Worm (Caenorhabditis elegans) whole organism, L1 larva: ENCODE data around the gene gtf-2H4.
A peak's percentile ranks its signal among the peaks of the same experiment; 100 is the strongest.

Experiments
- C16A3.4 ChIP-seq: fragments of 150-350 bp; optimal IDR thresholded peaks from 2 replicates; lab custom pipeline; 2014; ENCODE audit warnings: missing biosample characterization, missing genetic modification characterization
- F16B12.6 ChIP-seq: fragments of 150-350 bp; optimal IDR thresholded peaks from 2 replicates; lab custom pipeline; 2014; ENCODE audit warnings: missing biosample characterization, missing genetic modification characterization
- Y116A8C.19 ChIP-seq: sonication (generic microtip); optimal IDR thresholded peaks from 2 replicates; lab custom pipeline; 2016; ENCODE audit warnings: missing compliant biosample characterization, missing genetic modification characterization, borderline replicate concordance
- aly-2 ChIP-seq: fragments of 150-350 bp; optimal IDR thresholded peaks from 2 replicates; lab custom pipeline; 2014; ENCODE audit warnings: missing biosample characterization, missing genetic modification characterization
- ama-1 ChIP-seq: fragments of 150-350 bp; optimal IDR thresholded peaks from 2 replicates; lab custom pipeline; 2014
- ceh-63 ChIP-seq: fragments of 200-800 bp; sonication (Bioruptor generic); optimal IDR thresholded peaks from 2 replicates; lab custom pipeline; 2018; ENCODE audit warnings: mild to moderate bottlenecking, missing genetic modification characterization, missing compliant biosample characterization
- ceh-8 ChIP-seq: fragments of 200-800 bp; sonication (Bioruptor generic); optimal IDR thresholded peaks from 2 replicates; lab custom pipeline; 2018; ENCODE audit warnings: mild to moderate bottlenecking, missing genetic modification characterization, moderate library complexity, missing compliant biosample characterization
- ceh-88 ChIP-seq: fragments of 200-800 bp; sonication (Bioruptor generic); IDR thresholded peaks from 2 replicates; pipeline ENCODE4 v1.3.6; 2022; ENCODE audit warnings: missing genetic modification characterization, missing compliant biosample characterization
- ces-1 ChIP-seq: fragments of 150-350 bp; optimal IDR thresholded peaks from 2 replicates; lab custom pipeline; 2014; ENCODE audit warnings: missing biosample characterization, missing genetic modification reagents, missing genetic modification characterization
- dpl-1 ChIP-seq, 3 experiments: fragments of 150-350 bp in 2 of 3; sonication (generic microtip) in 1 of 3; optimal IDR thresholded peaks; 2 replicates each; lab custom pipeline; 2014 to 2017; ENCODE audit warnings: missing biosample characterization in 3 of 3, missing genetic modification characterization in 3 of 3, missing genetic modification reagents in 3 of 3
- dsc-1 ChIP-seq: sonication (generic microtip); optimal IDR thresholded peaks from 2 replicates; lab custom pipeline; 2016; ENCODE audit warnings: mild to moderate bottlenecking, missing genetic modification characterization, missing compliant biosample characterization
- efl-3 ChIP-seq: fragments of 200-800 bp; sonication (Bioruptor generic); optimal IDR thresholded peaks from 2 replicates; lab custom pipeline; 2018; ENCODE audit warnings: mild to moderate bottlenecking, missing genetic modification characterization, missing compliant biosample characterization
- ets-5 ChIP-seq: fragments of 200-800 bp; sonication (Bioruptor generic); IDR thresholded peaks from 2 replicates; pipeline ENCODE4 v1.3.6; 2022; ENCODE audit warnings: missing genetic modification characterization, missing compliant biosample characterization
- fkh-8 ChIP-seq: sonication (generic microtip); optimal IDR thresholded peaks from 2 replicates; lab custom pipeline; 2016; ENCODE audit warnings: mild to moderate bottlenecking, missing genetic modification characterization, missing compliant biosample characterization
- grh-1 ChIP-seq: fragments of 200-800 bp; sonication (Bioruptor generic); IDR thresholded peaks from 2 replicates; pipeline ENCODE4 v1.3.6; 2022; ENCODE audit warnings: missing genetic modification reagents, missing genetic modification characterization, missing compliant biosample characterization
- hlh-4 ChIP-seq: sonication (generic microtip); optimal IDR thresholded peaks from 2 replicates; lab custom pipeline; 2016; ENCODE audit warnings: mild to moderate bottlenecking, missing genetic modification characterization, missing compliant biosample characterization
- hpl-2 ChIP-seq: fragments of 150-350 bp; optimal IDR thresholded peaks from 2 replicates; lab custom pipeline; 2014; ENCODE audit warnings: missing biosample characterization, missing genetic modification reagents, missing genetic modification characterization
- isw-1 ChIP-seq: fragments of 200-800 bp; sonication (Bioruptor generic); IDR thresholded peaks from 2 replicates; pipeline ENCODE4 v1.3.6; 2022; ENCODE audit warnings: missing genetic modification characterization, missing compliant biosample characterization
- lin-13 ChIP-seq: fragments of 150-350 bp; optimal IDR thresholded peaks from 2 replicates; lab custom pipeline; 2014; ENCODE audit warnings: missing biosample characterization, missing genetic modification reagents, missing genetic modification characterization
- lin-15B ChIP-seq: fragments of 150-350 bp; sonication (generic microtip); optimal IDR thresholded peaks from 3 replicates; lab custom pipeline; 2014; ENCODE audit warnings: missing biosample characterization, missing genetic modification characterization
- lin-39 ChIP-seq: fragments of 150-350 bp; optimal IDR thresholded peaks from 2 replicates; lab custom pipeline; 2014; ENCODE audit warnings: missing biosample characterization, missing genetic modification reagents, missing genetic modification characterization
- lir-3 ChIP-seq: sonication (generic microtip); optimal IDR thresholded peaks from 2 replicates; lab custom pipeline; 2016; ENCODE audit warnings: mild to moderate bottlenecking, missing genetic modification characterization, moderate library complexity, missing compliant biosample characterization; ENCODE audit not compliant: poor library complexity
- mef-2 ChIP-seq: fragments of 150-350 bp; optimal IDR thresholded peaks from 2 replicates; lab custom pipeline; 2014; ENCODE audit warnings: missing biosample characterization, missing genetic modification characterization
- nhr-12 ChIP-seq: sonication (generic microtip); optimal IDR thresholded peaks from 2 replicates; lab custom pipeline; 2017; ENCODE audit warnings: missing biosample characterization, missing genetic modification characterization
- nhr-28 ChIP-seq: fragments of 150-350 bp; optimal IDR thresholded peaks from 2 replicates; lab custom pipeline; 2014; ENCODE audit warnings: missing biosample characterization, missing genetic modification characterization
- nhr-76 ChIP-seq: sonication (generic microtip); optimal IDR thresholded peaks from 2 replicates; lab custom pipeline; 2017; ENCODE audit warnings: missing biosample characterization, missing genetic modification characterization
- nhr-84 ChIP-seq: sonication (generic microtip); optimal IDR thresholded peaks from 2 replicates; lab custom pipeline; 2017; ENCODE audit warnings: missing biosample characterization, missing genetic modification characterization
- nhr-85 ChIP-seq: sonication (generic microtip); peaks from one replicate; lab custom pipeline; 2016; ENCODE audit warnings: missing genetic modification characterization, inconsistent platforms, missing compliant biosample characterization
- nhr-90 ChIP-seq: sonication (generic microtip); optimal IDR thresholded peaks from 2 replicates; lab custom pipeline; 2016; ENCODE audit warnings: mild to moderate bottlenecking, missing genetic modification characterization, missing compliant biosample characterization; ENCODE audit not compliant: poor library complexity
- pag-3 ChIP-seq: sonication (generic microtip); optimal IDR thresholded peaks from 2 replicates; lab custom pipeline; 2017; ENCODE audit warnings: missing genetic modification characterization, mild to moderate bottlenecking, missing compliant biosample characterization, antibody characterized with exemption, borderline replicate concordance; ENCODE audit not compliant: insufficient read depth
- pqm-1 ChIP-seq: sonication (generic microtip); optimal IDR thresholded peaks from 3 replicates; lab custom pipeline; 2017; ENCODE audit warnings: missing biosample characterization, missing genetic modification characterization
- skn-1 ChIP-seq: fragments of 150-350 bp; optimal IDR thresholded peaks from 2 replicates; lab custom pipeline; 2014; ENCODE audit warnings: missing biosample characterization, missing genetic modification characterization
- snpc-4 ChIP-seq: fragments of 150-350 bp; optimal IDR thresholded peaks from 2 replicates; lab custom pipeline; 2014; ENCODE audit warnings: missing biosample characterization, missing genetic modification characterization
- snu-23 ChIP-seq: sonication (generic microtip); optimal IDR thresholded peaks from 2 replicates; lab custom pipeline; 2016; ENCODE audit warnings: missing genetic modification characterization, missing compliant biosample characterization
- sup-37 ChIP-seq: fragments of 200-800 bp; sonication (Bioruptor generic); optimal IDR thresholded peaks from 2 replicates; lab custom pipeline; 2018; ENCODE audit warnings: mild to moderate bottlenecking, missing genetic modification characterization, missing compliant biosample characterization
- swsn-7 ChIP-seq: sonication (generic microtip); optimal IDR thresholded peaks from 2 replicates; lab custom pipeline; 2016; ENCODE audit warnings: missing genetic modification characterization, missing compliant biosample characterization
- tlp-1 ChIP-seq: fragments of 150-350 bp; optimal IDR thresholded peaks from 2 replicates; lab custom pipeline; 2014; ENCODE audit warnings: missing biosample characterization, missing genetic modification characterization
- vab-15 ChIP-seq: sonication (generic microtip); optimal IDR thresholded peaks from 2 replicates; lab custom pipeline; 2017; ENCODE audit warnings: missing genotype, mild to moderate bottlenecking, missing genetic modification characterization, missing compliant biosample characterization
- xbp-1 ChIP-seq: sonication (generic microtip); optimal IDR thresholded peaks from 2 replicates; lab custom pipeline; 2016; ENCODE audit warnings: missing genetic modification characterization, missing compliant biosample characterization
- ztf-4 ChIP-seq: fragments of 150-350 bp; optimal IDR thresholded peaks from 2 replicates; lab custom pipeline; 2014; ENCODE audit warnings: missing biosample characterization, missing genetic modification characterization

Gene gtf-2H4

DNA sequence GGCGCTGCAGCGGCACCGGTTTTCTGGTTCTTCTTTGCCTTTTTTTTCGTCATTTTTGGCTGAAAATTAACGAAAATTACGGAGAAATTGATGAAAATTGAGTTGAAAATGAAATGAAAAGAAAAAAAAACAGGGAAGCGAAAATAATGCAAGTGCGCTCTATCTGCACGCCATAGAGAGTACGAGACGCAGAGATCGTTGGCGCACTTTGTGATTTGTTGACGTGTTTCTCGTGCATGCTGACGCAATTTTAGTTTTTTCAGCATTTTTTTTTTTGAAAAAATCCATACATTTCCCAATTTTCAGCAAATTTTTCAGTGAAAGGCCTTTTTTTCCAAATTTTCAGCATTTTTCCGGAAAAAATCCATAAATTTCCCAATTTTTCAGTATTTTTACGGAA is 18.4 kb upstream of the gtf-2H4 start, which contains the start of gene ntl-11 (continued):
- TF ChIP-seq snpc-4 (peak; percentile 91), nhr-28 (tag; lab: Kevin White, UChicago) (no peak)

ce11 chrIV:15444481-15444880 is 8.5 kb downstream of the gtf-2H4 start, which contains the start of gene Y73F8A.23:
TSS of gene Y73F8A.23 (minus strand) at chrIV:15444581.
- TF ChIP-seq lir-3 (tag; lab: Kevin White, UChicago) (no peak), fkh-8 (no peak), nhr-76 (tag; lab: Kevin White, UChicago) (no peak), vab-15 (no peak), ceh-63 (GFP tag; lab: Kevin White, UChicago) (no peak)
- TF ChIP-seq, all 84 proteins: peak for 0

ce11 chrIV:15441308-15441707 is 11.7 kb downstream of the gtf-2H4 start, which contains the start of gene Y73F8A.22:
TSS of gene Y73F8A.22 (minus strand) at chrIV:15441408.
- TF ChIP-seq skn-1 (tag; lab: Kevin White, UChicago), result no peak
- no peak for TF ChIP-seq C16A3.4 (tag; lab: Kevin White, UChicago)
- TF ChIP-seq efl-3 (GFP tag; lab: Kevin White, UChicago), result no peak
- TF ChIP-seq grh-1 (GFP tag; lab: Robert Waterston, UW), result no peak
- TF ChIP-seq swsn-7, result no peak
- TF ChIP-seq mef-2 (tag; lab: Kevin White, UChicago), result no peak
- no peak for TF ChIP-seq nhr-76 (tag; lab: Kevin White, UChicago)

DNA sequence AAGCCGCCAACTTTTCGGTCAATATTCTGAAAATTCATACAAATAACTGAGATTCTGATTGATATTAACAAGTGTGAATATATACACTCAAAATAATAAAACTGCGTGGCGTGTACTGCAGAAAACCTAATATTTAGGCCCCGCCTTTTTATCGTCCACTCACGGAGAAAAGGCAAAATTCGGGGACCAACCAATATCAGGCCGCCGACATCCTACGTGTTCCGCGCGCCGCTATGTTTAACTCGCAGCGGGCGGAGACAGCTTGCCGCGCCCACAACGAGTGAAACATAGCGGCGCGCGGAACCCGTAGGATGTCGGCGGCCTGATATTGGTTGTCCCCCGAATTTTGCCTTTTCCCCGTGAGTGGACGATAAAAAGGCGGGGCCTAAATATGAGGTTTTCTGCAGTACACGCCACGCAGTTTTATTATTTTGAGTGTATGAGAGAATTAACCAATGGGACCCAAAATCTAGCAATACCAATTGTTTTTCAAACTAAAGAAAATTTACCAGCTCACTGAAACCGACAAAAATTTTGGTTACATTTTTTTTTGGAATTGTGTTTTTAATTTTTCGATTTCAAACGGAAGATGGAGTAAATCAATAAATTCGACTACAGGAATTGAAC is 17.5 kb downstream of the gtf-2H4 start:
- TF ChIP-seq nhr-85 (tag; lab: Kevin White, UChicago), result peak; percentile 25

DNA sequence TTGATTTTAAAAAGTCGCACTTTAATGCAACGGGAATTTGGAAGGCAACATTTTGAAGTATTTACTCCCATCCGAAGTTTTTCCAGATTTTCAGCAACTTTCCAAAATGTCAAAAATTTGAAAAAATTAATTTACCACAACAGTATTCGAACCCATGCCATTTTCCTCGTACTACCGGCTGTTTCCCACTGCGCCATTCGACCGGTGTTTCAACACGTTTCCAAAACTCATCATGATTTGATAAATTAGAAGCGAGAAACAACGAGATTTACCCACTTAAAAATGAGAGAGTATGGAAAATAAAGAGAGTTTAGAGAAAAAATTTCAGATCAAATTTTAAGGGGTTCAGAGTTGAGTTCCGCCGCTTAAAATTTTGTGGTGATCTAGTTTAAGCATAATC is 19.2 kb downstream of the gtf-2H4 start:
- TF ChIP-seq nhr-28 (tag; lab: Kevin White, UChicago), result no peak
- TF ChIP-seq tlp-1 (tag; lab: Kevin White, UChicago), result no peak
- TF ChIP-seq ama-1 (lab: Kevin White, UChicago), result no peak
- TF ChIP-seq snu-23 (GFP tag; lab: Kevin White, UChicago), result no peak
- no peak for TF ChIP-seq sup-37 (GFP tag; lab: Kevin White, UChicago)
- no peak for TF ChIP-seq hpl-2 (GFP tag; lab: Kevin White, UChicago)
- no peak for TF ChIP-seq nhr-84
- TF ChIP-seq nhr-85 (tag; lab: Kevin White, UChicago), result no peak
- no peak for TF ChIP-seq lin-15B (tag; lab: Kevin White, UChicago)
- TF ChIP-seq pag-3, result no peak
- no peak for TF ChIP-seq dpl-1 (GFP tag; optimal IDR thresholded peaks at IDR 0.05; lab: Kevin White, UChicago)
- TF ChIP-seq hlh-4 (tag; lab: Kevin White, UChicago), result no peak
- TF ChIP-seq ets-5 (GFP tag; lab: Robert Waterston, UW), result no peak
- no peak for TF ChIP-seq Y116A8C.19 (tag; lab: Kevin White, UChicago)
- no peak for TF ChIP-seq ces-1 (GFP tag; lab: Kevin White, UChicago)
- TF ChIP-seq ceh-8 (GFP tag; lab: Kevin White, UChicago), result no peak
- no peak for TF ChIP-seq lin-13 (GFP tag; lab: Kevin White, UChicago)
- no peak for TF ChIP-seq skn-1 (tag; lab: Kevin White, UChicago)
- TF ChIP-seq nhr-12, result no peak

ce11 chrIV:15402565-15402964 is 50.4 kb downstream of the gtf-2H4 start:
- TF ChIP-seq ceh-88 (GFP tag; lab: Robert Waterston, UW) (no peak), ceh-8 (GFP tag; lab: Kevin White, UChicago) (no peak), lin-13 (GFP tag; lab: Kevin White, UChicago) (no peak), xbp-1 (tag; lab: Kevin White, UChicago) (no peak), snu-23 (GFP tag; lab: Kevin White, UChicago) (no peak), pqm-1 (tag; lab: Kevin White, UChicago) (no peak), mef-2 (tag; lab: Kevin White, UChicago) (no peak), ztf-4 (tag; lab: Kevin White, UChicago) (no peak), F16B12.6 (tag; lab: Kevin White, UChicago) (no peak), isw-1 (no peak), aly-2 (tag; lab: Kevin White, UChicago) (no peak), dsc-1 (tag; lab: Kevin White, UChicago) (no peak), nhr-90 (no peak), ama-1 (lab: Kevin White, UChicago) (no peak), lin-39 (tag; lab: Kevin White, UChicago) (no peak), nhr-28 (tag; lab: Kevin White, UChicago) (no peak)
